Fruit fly (Drosophila melanogaster): ENCODE results near the gene Tim17a2.

- no peak for TF ChIP-seq CG8478 (optimal IDR thresholded peaks at IDR 0.05)
- no peak for TF ChIP-seq CTCF (optimal IDR thresholded peaks at IDR 0.05)
Measured at dm6 chr3R:5286918-5287636, 24.6 kb upstream of the Tim17a2 start.

Data from S2 (cell line).